Fruit fly (Drosophila melanogaster) whole organism, adult: ENCODE results near the gene CG9784.

Source experiments
- CG7101 ChIP-seq: fragments of 200-800 bp; sonication (Bioruptor generic); optimal IDR thresholded peaks from 2 replicates; lab custom pipeline; 2018; ENCODE audit warnings: missing biosample characterization, mild to moderate bottlenecking, missing genetic modification characterization, moderate library complexity
- bab1 ChIP-seq: fragments of 200-800 bp; sonication (Bioruptor generic); optimal IDR thresholded peaks from 3 replicates; lab custom pipeline; 2019; ENCODE audit warnings: missing biosample characterization, mild to moderate bottlenecking, missing genetic modification characterization, moderate library complexity
- cic ChIP-seq: fragments of 200-800 bp; sonication (Bioruptor generic); optimal IDR thresholded peaks from 2 replicates; lab custom pipeline; 2017; ENCODE audit warnings: missing biosample characterization, mild to moderate bottlenecking, missing genetic modification characterization, moderate library complexity

DNA sequence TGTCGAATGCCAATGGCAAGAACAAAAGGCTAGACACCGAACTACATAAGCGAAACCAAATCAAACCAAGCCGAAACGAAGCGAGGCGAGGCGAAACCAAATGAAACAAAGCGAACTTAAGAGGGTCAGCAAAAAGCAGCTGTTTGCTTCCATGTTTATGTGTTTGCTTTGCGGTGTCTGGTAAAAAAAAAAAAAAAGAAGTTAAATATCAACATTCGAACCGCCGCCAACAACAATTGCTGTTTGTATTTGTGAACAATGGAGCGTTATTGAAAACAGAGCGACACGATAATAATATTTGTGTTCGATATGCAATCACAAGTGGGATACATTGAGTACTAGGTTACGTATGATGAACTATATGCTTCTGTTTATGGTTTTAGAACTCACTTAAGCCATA lies 25.4 kb downstream of the CG9784 start:
- no peak for TF ChIP-seq bab1 (GFP tag; lab: Kevin White, UChicago)
- no peak for TF ChIP-seq cic (GFP tag; lab: Kevin White, UChicago)
- peak; percentile 59 for TF ChIP-seq CG7101 (tag; lab: Kevin White, UChicago)
